Fruit fly (Drosophila melanogaster) whole organism, embryonic: ENCODE results near the gene Ppi1.

ENCODE experiments used
- CG10147 ChIP-seq: fragments of 200-800 bp; sonication (Bioruptor generic); optimal IDR thresholded peaks from 2 replicates; lab custom pipeline; 2019; ENCODE audit warnings: missing biosample characterization, mild to moderate bottlenecking, missing genetic modification characterization, moderate library complexity
- CG12155 ChIP-seq: fragments of 200-800 bp; sonication (Bioruptor generic); optimal IDR thresholded peaks from 3 replicates; lab custom pipeline; 2016; ENCODE audit warnings: missing biosample characterization, missing genetic modification characterization
- CG12236 ChIP-seq: fragments of 200-800 bp; sonication (Bioruptor generic); optimal IDR thresholded peaks from 2 replicates; lab custom pipeline; 2016; ENCODE audit warnings: missing biosample characterization, missing genetic modification characterization
- CG13775 ChIP-seq: fragments of 200-800 bp; sonication (Bioruptor generic); optimal IDR thresholded peaks from 3 replicates; lab custom pipeline; 2017; ENCODE audit warnings: missing biosample characterization, mild to moderate bottlenecking, missing genetic modification characterization
- CG14710 ChIP-seq: fragments of 200-800 bp; sonication (Bioruptor generic); optimal IDR thresholded peaks from 3 replicates; lab custom pipeline; 2019; ENCODE audit warnings: missing biosample characterization, mild to moderate bottlenecking, missing genetic modification characterization, moderate library complexity
- CG15269 ChIP-seq: fragments of 200-800 bp; sonication (Bioruptor generic); optimal IDR thresholded peaks from 2 replicates; lab custom pipeline; 2018; ENCODE audit warnings: missing biosample characterization, mild to moderate bottlenecking, missing genetic modification characterization, moderate library complexity
- CG17328 ChIP-seq: fragments of 200-800 bp; sonication (Bioruptor generic); IDR thresholded peaks from 2 replicates; pipeline ENCODE4 v1.3.6; 2022; ENCODE audit warnings: missing biosample characterization, missing genetic modification characterization
- CG17568 ChIP-seq: fragments of 200-800 bp; sonication (Bioruptor generic); optimal IDR thresholded peaks from 2 replicates; lab custom pipeline; 2018; ENCODE audit warnings: missing biosample characterization, mild to moderate bottlenecking, missing genetic modification characterization, moderate library complexity
- CG2199 ChIP-seq: fragments of 200-800 bp; sonication (Bioruptor generic); IDR thresholded peaks from 3 replicates; pipeline ENCODE4 v1.3.6; 2022; ENCODE audit warnings: missing biosample characterization, missing genetic modification characterization
- CG42726 ChIP-seq: fragments of 200-800 bp; sonication (Bioruptor generic); IDR thresholded peaks from 2 replicates; pipeline ENCODE4 v1.3.6; 2022; ENCODE audit warnings: missing biosample characterization, missing genetic modification characterization; ENCODE audit not compliant: partially characterized antibody
- CG4360 ChIP-seq: fragments of 200-800 bp; sonication (Bioruptor generic); IDR thresholded peaks from 2 replicates; pipeline ENCODE4 v1.3.6; 2022; ENCODE audit warnings: missing biosample characterization, missing genetic modification characterization
- CG8089 ChIP-seq: fragments of 200-800 bp; sonication (Bioruptor generic); optimal IDR thresholded peaks from 3 replicates; lab custom pipeline; 2016; ENCODE audit warnings: missing biosample characterization, missing genetic modification characterization
- CG9797 ChIP-seq: fragments of 200-800 bp; sonication (Bioruptor generic); optimal IDR thresholded peaks from 3 replicates; lab custom pipeline; 2018; ENCODE audit warnings: missing biosample characterization, mild to moderate bottlenecking, missing genetic modification characterization
- CTCF ChIP-seq: fragments of 200-800 bp; sonication (Bioruptor generic); optimal IDR thresholded peaks from 2 replicates; lab custom pipeline; 2017; ENCODE audit warnings: missing biosample characterization, mild to moderate bottlenecking, missing genetic modification characterization, moderate library complexity
- CrebB ChIP-seq: fragments of 200-800 bp; sonication (Bioruptor generic); optimal IDR thresholded peaks from 3 replicates; lab custom pipeline; 2018; ENCODE audit warnings: missing biosample characterization, mild to moderate bottlenecking, missing genetic modification characterization
- D ChIP-seq, 2 experiments: fragments of 200-800 bp in 1 of 2; fragments of >200 bp in 1 of 2; sonication (Bioruptor generic) in 1 of 2; optimal IDR thresholded peaks; 2 replicates in 1 of 2; 3 replicates in 1 of 2; lab custom pipeline; 2017; ENCODE audit warnings: mild to moderate bottlenecking in 1 of 2, missing biosample characterization in 1 of 2, missing genetic modification characterization in 1 of 2, missing genetic modification reagents in 1 of 2
- Dbx ChIP-seq: fragments of 200-800 bp; sonication (Bioruptor generic); IDR thresholded peaks from 3 replicates; pipeline ENCODE4 v1.3.6; 2022; ENCODE audit warnings: missing biosample characterization, missing genetic modification characterization
- Doc2 ChIP-seq: fragments of 200-800 bp; sonication (Bioruptor generic); IDR thresholded peaks from 2 replicates; pipeline ENCODE4 v1.3.6; 2022; ENCODE audit warnings: missing biosample characterization, missing genetic modification characterization
- E2f1 ChIP-seq: fragments of 200-800 bp; sonication (Bioruptor generic); IDR thresholded peaks from 2 replicates; pipeline ENCODE4 v1.3.6; 2022; ENCODE audit warnings: missing biosample characterization, missing genetic modification characterization
- E2f2 ChIP-seq: fragments of 200-800 bp; sonication (Bioruptor generic); IDR thresholded peaks from 2 replicates; pipeline ENCODE4 v1.3.6; 2022; ENCODE audit warnings: missing biosample characterization, missing genetic modification characterization
- Fer1 ChIP-seq: fragments of 200-800 bp; sonication (Bioruptor generic); optimal IDR thresholded peaks from 2 replicates; lab custom pipeline; 2017; ENCODE audit warnings: missing biosample characterization, mild to moderate bottlenecking, missing genetic modification characterization
- HmgZ ChIP-seq: fragments of 200-800 bp; sonication (Bioruptor generic); optimal IDR thresholded peaks from 2 replicates; lab custom pipeline; 2018; ENCODE audit warnings: missing biosample characterization, mild to moderate bottlenecking, missing genetic modification characterization
- Mad ChIP-seq: fragments of 200-800 bp; sonication (Bioruptor generic); optimal IDR thresholded peaks from 2 replicates; lab custom pipeline; 2016; ENCODE audit warnings: missing biosample characterization, missing genetic modification characterization
- Med ChIP-seq: fragments of 200-800 bp; sonication (Bioruptor generic); peaks from one replicate; lab custom pipeline; 2016; ENCODE audit warnings: missing biosample characterization, missing genetic modification characterization, mild to moderate bottlenecking, inconsistent platforms, moderate library complexity
- Optix ChIP-seq: fragments of 200-800 bp; sonication (Bioruptor generic); IDR thresholded peaks from 3 replicates; pipeline ENCODE4 v1.3.6; 2022; ENCODE audit warnings: missing biosample characterization, missing genetic modification characterization
- Pdp1 ChIP-seq, 2 experiments: fragments of 200-800 bp; sonication (Bioruptor generic); optimal IDR thresholded peaks; 3 replicates each; lab custom pipeline; 2016; ENCODE audit warnings: missing biosample characterization in 2 of 2, missing genetic modification characterization in 2 of 2, mild to moderate bottlenecking in 1 of 2, moderate library complexity in 1 of 2
- Rfx ChIP-seq: fragments of 200-800 bp; sonication (Bioruptor generic); IDR thresholded peaks from 2 replicates; pipeline ENCODE4 v1.3.6; 2022; ENCODE audit warnings: missing biosample characterization, missing genetic modification characterization
- Spps ChIP-seq: fragments of 200-800 bp; sonication (Bioruptor generic); optimal IDR thresholded peaks from 2 replicates; lab custom pipeline; 2018; ENCODE audit warnings: missing biosample characterization, mild to moderate bottlenecking, missing genetic modification characterization
- ac ChIP-seq: fragments of 200-800 bp; sonication (Bioruptor generic); optimal IDR thresholded peaks from 3 replicates; lab custom pipeline; 2017; ENCODE audit warnings: missing biosample characterization, mild to moderate bottlenecking, missing genetic modification characterization
- dan ChIP-seq: fragments of 200-800 bp; sonication (Bioruptor generic); IDR thresholded peaks from 2 replicates; pipeline ENCODE4 v1.3.6; 2022; ENCODE audit warnings: missing biosample characterization, missing genetic modification characterization
- disco-r ChIP-seq: fragments of 200-800 bp; sonication (Bioruptor generic); optimal IDR thresholded peaks from 2 replicates; lab custom pipeline; 2016; ENCODE audit warnings: missing biosample characterization, missing genetic modification characterization
- dm ChIP-seq: fragments of 200-800 bp; sonication (Bioruptor generic); optimal IDR thresholded peaks from 3 replicates; lab custom pipeline; 2016; ENCODE audit warnings: missing biosample characterization, missing genetic modification characterization
- ems ChIP-seq: fragments of 200-800 bp; sonication (Bioruptor generic); optimal IDR thresholded peaks from 3 replicates; lab custom pipeline; 2016; ENCODE audit warnings: missing biosample characterization, missing genetic modification characterization
- gcm2 ChIP-seq: fragments of 200-800 bp; sonication (Bioruptor generic); optimal IDR thresholded peaks from 2 replicates; lab custom pipeline; 2016; ENCODE audit warnings: missing biosample characterization, missing genetic modification characterization
- gfzf ChIP-seq: fragments of 200-800 bp; sonication (Bioruptor generic); optimal IDR thresholded peaks from 2 replicates; lab custom pipeline; 2016; ENCODE audit warnings: missing biosample characterization, mild to moderate bottlenecking, missing genetic modification characterization, moderate library complexity
- ham ChIP-seq: fragments of 200-800 bp; sonication (Bioruptor generic); IDR thresholded peaks from 2 replicates; pipeline ENCODE4 v1.3.6; 2022; ENCODE audit warnings: missing biosample characterization, missing genetic modification characterization
- kni ChIP-seq: fragments of 200-800 bp; sonication (Bioruptor generic); optimal IDR thresholded peaks from 3 replicates; lab custom pipeline; 2017; ENCODE audit warnings: mild to moderate bottlenecking, missing biosample characterization, missing genetic modification reagents, missing genetic modification characterization
- nmo ChIP-seq: fragments of 200-800 bp; sonication (Bioruptor generic); optimal IDR thresholded peaks from 2 replicates; lab custom pipeline; 2018; ENCODE audit warnings: missing biosample characterization, mild to moderate bottlenecking, missing genetic modification characterization, moderate library complexity
- odd ChIP-seq: fragments of 200-800 bp; sonication (Bioruptor generic); optimal IDR thresholded peaks from 2 replicates; lab custom pipeline; 2017; ENCODE audit warnings: missing biosample characterization, mild to moderate bottlenecking, missing genetic modification characterization
- p53 ChIP-seq: fragments of 200-800 bp; sonication (Bioruptor generic); optimal IDR thresholded peaks from 2 replicates; lab custom pipeline; 2016; ENCODE audit warnings: missing biosample characterization, missing genetic modification characterization
- pb ChIP-seq: fragments of 200-800 bp; sonication (Bioruptor generic); optimal IDR thresholded peaks from 3 replicates; lab custom pipeline; 2016; ENCODE audit warnings: missing biosample characterization, missing genetic modification characterization
- peb ChIP-seq: fragments of 200-800 bp; sonication (Bioruptor generic); IDR thresholded peaks from 2 replicates; pipeline ENCODE4 v1.3.6; 2022; ENCODE audit warnings: missing biosample characterization, missing genetic modification characterization
- sens ChIP-seq: fragments of 200-800 bp; sonication (Bioruptor generic); peaks from one replicate; lab custom pipeline; 2016; ENCODE audit warnings: missing biosample characterization, missing genetic modification characterization
- sna ChIP-seq: fragments of 200-800 bp; sonication (Bioruptor generic); IDR thresholded peaks from 2 replicates; pipeline ENCODE4 v1.3.6; 2022; ENCODE audit warnings: missing biosample characterization, missing genetic modification characterization; ENCODE audit not compliant: partially characterized antibody
- stc ChIP-seq: fragments of 200-800 bp; sonication (Bioruptor generic); IDR thresholded peaks from 2 replicates; pipeline ENCODE4 v1.3.6; 2022; ENCODE audit warnings: missing biosample characterization, missing genetic modification characterization
- tap ChIP-seq: fragments of 200-800 bp; optimal IDR thresholded peaks from 3 replicates; lab custom pipeline; 2019; ENCODE audit warnings: missing biosample characterization, mild to moderate bottlenecking, missing genetic modification characterization, moderate library complexity
- trh ChIP-seq: fragments of 200-800 bp; sonication (Bioruptor generic); optimal IDR thresholded peaks from 2 replicates; lab custom pipeline; 2016; ENCODE audit warnings: missing biosample characterization, missing genetic modification characterization
- twi ChIP-seq: fragments of 200-800 bp; optimal IDR thresholded peaks from 2 replicates; lab custom pipeline; 2019; ENCODE audit warnings: missing biosample characterization, mild to moderate bottlenecking, missing genetic modification characterization, moderate library complexity
- tx ChIP-seq: fragments of 200-800 bp; sonication (Bioruptor generic); optimal IDR thresholded peaks from 2 replicates; lab custom pipeline; 2016; ENCODE audit warnings: missing biosample characterization, missing genetic modification characterization

Ppi1 gene

dm6 chr3R:30151300-30152109 is 22.6 kb upstream of the Ppi1 start, which contains the start of gene CG15529 (continued):
- TF ChIP-seq Pdp1 (GFP tag; optimal IDR thresholded peaks at IDR 0.05; lab: Kevin White, UChicago) (no peak), Rfx (GFP tag; lab: Robert Waterston, UW) (no peak), CG17328 (GFP tag; lab: Robert Waterston, UW) (peak; percentile 32; the same call in 1 of the 2 replicates), dan (GFP tag; lab: Robert Waterston, UW) (no peak), nmo (GFP tag; lab: Kevin White, UChicago) (no peak), trh (GFP tag; lab: Kevin White, UChicago) (no peak), CG15269 (no peak), CrebB (tag; lab: Kevin White, UChicago) (no peak), Optix (GFP tag; lab: Robert Waterston, UW) (0 out of 3 replicates have a peak, but pooled peaks have one; percentile 23), dm (GFP tag; lab: Kevin White, UChicago) (no peak), pb (GFP tag; lab: Kevin White, UChicago) (no peak), Fer1 (no peak), Spps (no peak), tap (tag; lab: Kevin White, UChicago) (no peak), CG4360 (GFP tag; lab: Robert Waterston, UW) (no peak), Dbx (GFP tag; lab: Robert Waterston, UW) (0 out of 3 replicates have a peak, but pooled peaks have one; percentile 32)
- TF ChIP-seq, all 482 proteins: peak for 19

dm6 chr3R:30150602-30151001 is 21.7 kb upstream of the Ppi1 start:
- TF ChIP-seq sens (GFP tag; lab: Kevin White, UChicago), result peak; percentile 17
- TF ChIP-seq Mad (GFP tag; lab: Kevin White, UChicago), result no peak
- no peak for TF ChIP-seq D (optimal IDR thresholded peaks at IDR 0.05; lab: Kevin White, UChicago)
- no peak for TF ChIP-seq D (GFP tag; optimal IDR thresholded peaks at IDR 0.05; lab: Kevin White, UChicago)
- TF ChIP-seq CG8089, result no peak
- no peak for TF ChIP-seq stc (GFP tag; lab: Robert Waterston, UW)
- TF ChIP-seq CG12236, result no peak
- TF ChIP-seq ac (GFP tag; lab: Kevin White, UChicago), result no peak
- no peak for TF ChIP-seq CG2199 (GFP tag; lab: Robert Waterston, UW)
- no peak for TF ChIP-seq CG9797 (GFP tag; lab: Kevin White, UChicago)
- TF ChIP-seq odd (GFP tag; lab: Kevin White, UChicago), result no peak
- TF ChIP-seq CG13775 (GFP tag; lab: Kevin White, UChicago), result no peak
- no peak for TF ChIP-seq kni (GFP tag; lab: Kevin White, UChicago)
- TF ChIP-seq Med (GFP tag; lab: Kevin White, UChicago), result peak; percentile 42
- TF ChIP-seq peb (GFP tag; lab: Robert Waterston, UW), result no peak
- no peak for TF ChIP-seq E2f1 (GFP tag; lab: Robert Waterston, UW)
- TF ChIP-seq CG17568 (GFP tag; lab: Kevin White, UChicago), result no peak
- TF ChIP-seq ems (GFP tag; lab: Kevin White, UChicago), result no peak
- TF ChIP-seq HmgZ (tag; lab: Kevin White, UChicago), result no peak
- TF ChIP-seq E2f2 (GFP tag; lab: Robert Waterston, UW), result peak; percentile 36; the same call in 1 of the 2 replicates
- no peak for TF ChIP-seq twi (tag; lab: Kevin White, UChicago)
- TF ChIP-seq Doc2 (GFP tag; lab: Robert Waterston, UW), result no peak
- no peak for TF ChIP-seq p53 (GFP tag; lab: Kevin White, UChicago)
- no peak for TF ChIP-seq CG10147 (GFP tag; lab: Kevin White, UChicago)
- no peak for TF ChIP-seq disco-r (GFP tag; lab: Kevin White, UChicago)
- peak; percentile 43 for TF ChIP-seq gfzf
- no peak for TF ChIP-seq CG14710 (tag; lab: Kevin White, UChicago)
- no peak for TF ChIP-seq CG42726 (GFP tag; lab: Robert Waterston, UW)
- no peak for TF ChIP-seq ham
- TF ChIP-seq dm (GFP tag; lab: Kevin White, UChicago), result no peak
- TF ChIP-seq tx (GFP tag; lab: Kevin White, UChicago), result no peak
- no peak for TF ChIP-seq sna (GFP tag; lab: Robert Waterston, UW)
- TF ChIP-seq Pdp1 (GFP tag; optimal IDR thresholded peaks at IDR 0.05; lab: Kevin White, UChicago), result peak in 1 of 2 experiments; percentile 82
- no peak for TF ChIP-seq CG12155 (GFP tag; lab: Kevin White, UChicago)
- TF ChIP-seq gcm2 (GFP tag; lab: Kevin White, UChicago), result no peak
- TF ChIP-seq CTCF (GFP tag; lab: Kevin White, UChicago), result peak; percentile 50
- no peak for TF ChIP-seq Rfx (GFP tag; lab: Robert Waterston, UW)
